Fruit fly (Drosophila melanogaster) whole organism, pupa: ENCODE results near the gene HDAC3.

Experiments
- CG17806 ChIP-seq: fragments of 200-800 bp; sonication (Bioruptor generic); optimal IDR thresholded peaks from 2 replicates; lab custom pipeline; 2018; ENCODE audit warnings: missing biosample characterization, mild to moderate bottlenecking, missing genetic modification characterization, moderate library complexity
- CG8159 ChIP-seq: fragments of 200-800 bp; sonication (Bioruptor generic); optimal IDR thresholded peaks from 3 replicates; lab custom pipeline; 2018; ENCODE audit warnings: missing biosample characterization, mild to moderate bottlenecking, missing genetic modification characterization, moderate library complexity
- CG8301 ChIP-seq: fragments of 200-800 bp; sonication (Bioruptor generic); optimal IDR thresholded peaks from 2 replicates; lab custom pipeline; 2018; ENCODE audit warnings: missing biosample characterization, mild to moderate bottlenecking, missing genetic modification characterization
- EcR ChIP-seq: fragments of 200-800 bp; sonication (Bioruptor generic); optimal IDR thresholded peaks from 3 replicates; lab custom pipeline; 2019; ENCODE audit warnings: missing biosample characterization, missing genetic modification characterization, mild to moderate bottlenecking, moderate library complexity, missing genetic modification reagents
- Pif1A ChIP-seq: fragments of 200-800 bp; sonication (Bioruptor generic); optimal IDR thresholded peaks from 3 replicates; lab custom pipeline; 2016; ENCODE audit warnings: missing biosample characterization, missing genetic modification characterization

DNA sequence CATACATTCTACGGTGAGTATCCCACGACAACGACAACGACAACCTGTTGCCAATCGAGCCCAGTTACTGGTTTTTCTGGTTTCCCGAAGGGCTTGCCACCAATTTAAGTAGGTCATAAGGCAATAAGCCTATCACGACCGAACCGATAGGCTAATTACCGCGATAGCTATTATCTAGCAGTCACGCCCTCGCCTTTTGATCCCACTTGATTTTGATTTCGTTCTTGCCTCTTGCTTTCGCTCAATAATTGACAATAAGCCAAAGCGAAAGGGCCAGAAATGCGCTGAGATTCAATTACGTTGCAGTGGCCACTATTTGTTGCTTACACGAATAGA is 43.4 kb upstream of the HDAC3 start:
- peak; percentile 76 for TF ChIP-seq EcR (GFP tag; lab: Kevin White, UChicago)
- TF ChIP-seq CG8301 (tag; lab: Kevin White, UChicago): no peak
- no peak for TF ChIP-seq CG17806 (tag; lab: Kevin White, UChicago)
- no peak for TF ChIP-seq Pif1A (GFP tag; lab: Kevin White, UChicago)
- TF ChIP-seq CG8159: no peak
